Fruit fly (Drosophila melanogaster) Kc167 (cell line): ENCODE measurements around the gene CG14810.

Source experiments
- Myc ChIP-seq: fragments of >200 bp; optimal IDR thresholded peaks from 2 replicates; lab custom pipeline; 2017; ENCODE audit warnings: missing external identifiers
- ttk ChIP-seq: sonication (Bioruptor generic); optimal IDR thresholded peaks from 2 replicates; lab custom pipeline; 2017; ENCODE audit warnings: missing external identifiers

DNA sequence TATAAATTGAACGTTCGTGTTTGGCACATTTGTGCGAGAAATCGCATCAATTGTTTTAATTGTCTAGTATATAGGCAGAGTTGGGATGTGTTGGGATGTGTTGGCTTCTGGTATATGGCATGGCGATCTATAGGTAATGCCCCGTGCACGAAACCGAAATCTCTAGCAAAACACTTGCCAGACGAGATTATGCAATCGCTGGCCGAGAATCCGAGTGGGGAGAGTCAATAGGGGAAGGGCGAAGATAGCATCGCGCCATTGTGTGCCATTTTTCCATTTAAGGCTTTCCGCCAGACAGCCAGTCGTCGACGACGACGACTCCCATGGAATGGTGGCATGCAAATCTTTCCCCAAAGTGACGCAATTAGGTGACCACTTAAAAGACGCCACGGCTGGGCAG lies 34.7 kb upstream of the CG14810 start:
- no peak for TF ChIP-seq Myc (lab: Kevin White, UChicago)
- no peak for TF ChIP-seq ttk (lab: Kevin White, UChicago)
